Fruit fly (Drosophila melanogaster) whole organism, adult: ENCODE results near the gene CG46383.

Experiments
- CG14711 ChIP-seq: fragments of 200-800 bp; sonication (Bioruptor generic); optimal IDR thresholded peaks from 2 replicates; lab custom pipeline; 2018; ENCODE audit warnings: missing biosample characterization, mild to moderate bottlenecking, missing genetic modification characterization, moderate library complexity
- CG7101 ChIP-seq: fragments of 200-800 bp; sonication (Bioruptor generic); optimal IDR thresholded peaks from 2 replicates; lab custom pipeline; 2018; ENCODE audit warnings: missing biosample characterization, mild to moderate bottlenecking, missing genetic modification characterization, moderate library complexity
- Hr96 ChIP-seq: fragments of 200-800 bp; sonication (Bioruptor generic); optimal IDR thresholded peaks from 2 replicates; lab custom pipeline; 2016; ENCODE audit warnings: missing biosample characterization, missing genetic modification characterization
- Mnt ChIP-seq: fragments of 200-800 bp; sonication (Bioruptor generic); optimal IDR thresholded peaks from 2 replicates; lab custom pipeline; 2016; ENCODE audit warnings: missing biosample characterization, mild to moderate bottlenecking, missing genetic modification characterization
- bab1 ChIP-seq: fragments of 200-800 bp; sonication (Bioruptor generic); optimal IDR thresholded peaks from 3 replicates; lab custom pipeline; 2019; ENCODE audit warnings: missing biosample characterization, mild to moderate bottlenecking, missing genetic modification characterization, moderate library complexity
- kay ChIP-seq: fragments of 200-800 bp; sonication (Bioruptor generic); peaks from one replicate; lab custom pipeline; 2016; ENCODE audit warnings: missing biosample characterization, missing genetic modification characterization, borderline replicate concordance

dm6 chr3R:15988353-15988752, 37.6 kb upstream of the CG46383 start:
- TF ChIP-seq CG14711 (tag; lab: Kevin White, UChicago): no peak
- TF ChIP-seq Hr96 (GFP tag; lab: Kevin White, UChicago): no peak
- TF ChIP-seq kay (GFP tag; lab: Kevin White, UChicago): no peak
- TF ChIP-seq CG7101 (tag; lab: Kevin White, UChicago): no peak
- no peak for TF ChIP-seq Mnt (GFP tag; lab: Kevin White, UChicago)
- no peak for TF ChIP-seq bab1
